Worm (Caenorhabditis elegans): ENCODE results near the gene egl-26.

DNA sequence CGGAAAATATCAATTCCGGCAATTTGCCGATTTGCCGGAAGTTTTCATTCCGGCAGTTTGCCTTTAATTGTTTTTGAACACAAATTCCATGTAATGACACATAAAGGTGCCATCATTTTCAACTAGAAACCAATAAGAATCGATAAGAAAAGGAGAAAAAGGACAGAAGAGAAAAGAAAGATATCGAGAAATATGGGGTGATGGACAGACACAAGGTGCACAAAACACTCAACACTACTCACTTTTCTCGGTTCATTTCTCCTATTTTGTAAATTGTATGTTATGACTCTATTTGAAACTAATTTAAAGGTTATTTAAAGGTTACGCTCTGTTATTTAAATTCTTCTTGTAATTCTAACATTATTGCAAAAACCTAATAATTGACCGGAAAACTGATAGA, 18.6 kb upstream of the egl-26 start:
- TF ChIP-seq snpc-4 (tag; optimal IDR thresholded peaks at IDR 0.05) (no peak), elt-3 (tag; optimal IDR thresholded peaks at IDR 0.05) (no peak), tbx-8 (GFP tag; optimal IDR thresholded peaks at IDR 0.05) (no peak), elt-1 (tag; optimal IDR thresholded peaks at IDR 0.05; ENCODE audit: borderline replicate concordance, insufficient read depth) (no peak), nhr-237 (tag; optimal IDR thresholded peaks at IDR 0.05) (no peak), unc-62 (GFP tag; optimal IDR thresholded peaks at IDR 0.05) (no peak), mab-5 (tag; optimal IDR thresholded peaks at IDR 0.05) (no peak), M03D4.4 (tag; optimal IDR thresholded peaks at IDR 0.05) (no peak), pha-4 (tag; optimal IDR thresholded peaks at IDR 0.05) (no peak), blmp-1 (tag; optimal IDR thresholded peaks at IDR 0.05) (no peak)
